Worm (Caenorhabditis elegans) whole organism, L3 larva: ENCODE results near the gene F13H8.12.

ENCODE experiments used
- ceh-82 ChIP-seq: fragments of 150-350 bp; optimal IDR thresholded peaks from 2 replicates; lab custom pipeline; 2014; ENCODE audit warnings: missing biosample characterization, missing genetic modification characterization
- fos-1 ChIP-seq: fragments of 150-350 bp; optimal IDR thresholded peaks from 2 replicates; lab custom pipeline; 2014; ENCODE audit warnings: missing biosample characterization, missing genetic modification characterization
- nfya-1 ChIP-seq: sonication (generic microtip); optimal IDR thresholded peaks from 2 replicates; lab custom pipeline; 2017; ENCODE audit warnings: missing genetic modification characterization, mild to moderate bottlenecking, missing compliant biosample characterization, antibody characterized with exemption, moderate library complexity; ENCODE audit not compliant: insufficient read depth
- pha-4 ChIP-seq: fragments of 150-350 bp; optimal IDR thresholded peaks from 2 replicates; lab custom pipeline; 2014; ENCODE audit warnings: missing biosample characterization, missing genetic modification reagents, missing genetic modification characterization
- ztf-11 ChIP-seq: fragments of 150-350 bp; optimal IDR thresholded peaks from 2 replicates; lab custom pipeline; 2014; ENCODE audit warnings: missing biosample characterization, missing genetic modification characterization

ce11 chrII:6221470-6221869 is 40.9 kb upstream of the F13H8.12 start:
- TF ChIP-seq nfya-1 (no peak), ztf-11 (tag; lab: Kevin White, UChicago) (no peak), fos-1 (tag; lab: Kevin White, UChicago) (no peak), ceh-82 (tag; lab: Kevin White, UChicago) (no peak), pha-4 (tag; lab: Kevin White, UChicago) (no peak)
